Fruit fly (Drosophila melanogaster): ENCODE measurements around the gene CG14506.

- no peak for TF ChIP-seq dmrt99B (tag; optimal IDR thresholded peaks at IDR 0.05)
- no peak for TF ChIP-seq CG18599 (GFP tag; optimal IDR thresholded peaks at IDR 0.05)
- TF ChIP-seq Rx (GFP tag; IDR thresholded peaks at IDR 0.05), result no peak
- no peak for TF ChIP-seq pnt (GFP tag; optimal IDR thresholded peaks at IDR 0.05)
- TF ChIP-seq CG2129 (GFP tag; IDR thresholded peaks at IDR 0.05; ENCODE audit: partially characterized antibody), result no peak
- TF ChIP-seq seq (GFP tag; IDR thresholded peaks at IDR 0.05), result no peak
- no peak for TF ChIP-seq gsb-n (tag; optimal IDR thresholded peaks at IDR 0.05)
- no peak for TF ChIP-seq lbe (GFP tag; optimal IDR thresholded peaks at IDR 0.05)
These were observed 12.7 kb downstream of the CG14506 start for dm6 chr3R:29284315-29284714.

Measured in whole organism, embryonic.